Fruit fly (Drosophila melanogaster): ENCODE measurements around the gene sd.

sd gene

DNA sequence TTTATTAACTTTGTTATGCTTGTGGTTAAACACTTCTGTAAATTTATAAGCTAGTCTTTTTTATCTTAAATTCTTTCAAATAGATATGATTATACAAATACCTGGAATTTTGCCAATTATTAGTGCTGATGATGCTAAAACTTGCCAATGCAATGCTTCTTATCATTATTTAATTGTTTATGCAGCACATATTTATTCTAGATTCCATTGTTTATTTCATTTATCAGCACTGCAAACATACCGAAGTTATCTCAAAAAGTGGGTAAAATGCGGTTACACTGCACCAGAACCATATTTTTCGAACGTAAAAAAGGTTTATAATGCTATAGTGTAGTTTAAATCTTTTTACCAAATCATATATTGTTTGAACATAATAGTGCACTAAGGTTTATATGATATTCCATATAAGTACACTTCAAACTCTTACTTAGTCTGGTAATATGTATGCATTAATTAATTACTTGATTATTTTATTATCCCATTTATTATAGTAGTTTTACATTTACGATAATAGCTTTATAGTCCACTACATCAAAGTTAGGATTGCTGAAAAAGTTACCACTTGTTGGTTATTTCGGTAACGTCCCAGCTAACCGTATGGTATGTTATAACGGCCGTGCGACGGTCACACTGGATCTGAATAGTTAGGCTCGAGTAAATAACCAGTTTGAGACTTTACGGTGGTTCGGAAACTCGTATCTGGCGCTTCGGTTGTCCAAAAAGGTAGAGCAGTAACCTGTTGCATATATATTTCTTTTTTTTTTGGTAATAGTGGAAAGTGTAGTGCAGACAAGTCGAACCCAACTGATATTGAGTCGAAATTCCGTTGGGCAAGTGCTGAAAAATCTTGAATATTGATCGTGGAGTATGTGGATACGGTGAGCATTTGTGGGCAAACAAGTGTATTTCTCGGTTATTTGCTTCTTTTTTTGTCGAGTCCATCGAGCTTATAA lies 15.7 kb upstream of the sd start, which contains the start of gene Rhp:
Gene Rhp (plus strand): TSS at position 663 of the 953 bp plus-strand sequence.
- TF ChIP-seq ovo (GFP tag; optimal IDR thresholded peaks at IDR 0.05) (peak; percentile 29), pad (GFP tag; optimal IDR thresholded peaks at IDR 0.05) (peak; percentile 48), cnc (optimal IDR thresholded peaks at IDR 0.05) (no peak), Mnt (GFP tag; optimal IDR thresholded peaks at IDR 0.05) (peak; percentile 47), CG7101 (tag; optimal IDR thresholded peaks at IDR 0.05) (peak; percentile 88), Hr96 (GFP tag; optimal IDR thresholded peaks at IDR 0.05) (no peak), CG7045 (GFP tag; optimal IDR thresholded peaks at IDR 0.05) (peak; percentile 33), Clk (GFP tag; optimal IDR thresholded peaks at IDR 0.05) (no peak), toe (GFP tag; optimal IDR thresholded peaks at IDR 0.05) (no peak), CG1620 (GFP tag; optimal IDR thresholded peaks at IDR 0.05) (peak; percentile 20), kay (GFP tag; ENCODE audit: borderline replicate concordance) (no peak), CG5204 (GFP tag; optimal IDR thresholded peaks at IDR 0.05) (no peak), Crg-1 (GFP tag; optimal IDR thresholded peaks at IDR 0.05) (peak; percentile 51), CG12768 (GFP tag; optimal IDR thresholded peaks at IDR 0.05) (peak; percentile 45), bab1 (GFP tag; optimal IDR thresholded peaks at IDR 0.05) (peak; percentile 24), CG33017 (tag; optimal IDR thresholded peaks at IDR 0.05) (peak; percentile 41), CG11617 (GFP tag; optimal IDR thresholded peaks at IDR 0.05) (peak; percentile 62), tj (GFP tag; optimal IDR thresholded peaks at IDR 0.05) (peak; percentile 68), cic (GFP tag; optimal IDR thresholded peaks at IDR 0.05) (peak; percentile 70), CG14711 (tag; optimal IDR thresholded peaks at IDR 0.05) (peak; percentile 62)

dm6 chrX:15795951-15796443 lies 8.2 kb upstream of the sd start, which contains the start of gene sordd1:
TSS of gene sordd1 (minus strand) at chrX:15796028.
- peak; percentile 34 for TF ChIP-seq toe (GFP tag; optimal IDR thresholded peaks at IDR 0.05)

dm6 chrX:15799085-15799557 lies 5.0 kb upstream of the sd start, which contains the start of the genes sordd2 and CG15602:
TSS of gene sordd2 (minus strand) at chrX:15799162.
TSS of gene CG15602 (plus strand) at chrX:15799426.
- peak; percentile 57 for TF ChIP-seq kay (GFP tag; ENCODE audit: borderline replicate concordance)
- peak; percentile 13 for TF ChIP-seq toe (GFP tag; optimal IDR thresholded peaks at IDR 0.05)

dm6 chrX:15802880-15803650 lies 1.1 kb upstream of the sd start:
- TF ChIP-seq Mnt (GFP tag; optimal IDR thresholded peaks at IDR 0.05) = no peak
- TF ChIP-seq Crg-1 (GFP tag; optimal IDR thresholded peaks at IDR 0.05) = no peak
- no peak for TF ChIP-seq CG33017 (tag; optimal IDR thresholded peaks at IDR 0.05)
- TF ChIP-seq CG12768 (GFP tag; optimal IDR thresholded peaks at IDR 0.05) = no peak
- peak; percentile 34 for TF ChIP-seq CG11617 (GFP tag; optimal IDR thresholded peaks at IDR 0.05)
- TF ChIP-seq CG5204 (GFP tag; optimal IDR thresholded peaks at IDR 0.05) = no peak
- TF ChIP-seq cic (GFP tag; optimal IDR thresholded peaks at IDR 0.05) = no peak
- no peak for TF ChIP-seq tj (GFP tag; optimal IDR thresholded peaks at IDR 0.05)
- peak; percentile 6 for TF ChIP-seq pad (GFP tag; optimal IDR thresholded peaks at IDR 0.05)
- TF ChIP-seq Clk (GFP tag; optimal IDR thresholded peaks at IDR 0.05) = no peak
- no peak for TF ChIP-seq cnc (optimal IDR thresholded peaks at IDR 0.05)
- no peak for TF ChIP-seq CG7045 (GFP tag; optimal IDR thresholded peaks at IDR 0.05)
- TF ChIP-seq bab1 (GFP tag; optimal IDR thresholded peaks at IDR 0.05) = peak; percentile 37
- TF ChIP-seq CG1620 (GFP tag; optimal IDR thresholded peaks at IDR 0.05) = peak; percentile 22
- no peak for TF ChIP-seq kay (GFP tag; ENCODE audit: borderline replicate concordance)
- TF ChIP-seq ovo (GFP tag; optimal IDR thresholded peaks at IDR 0.05) = no peak
- no peak for TF ChIP-seq toe (GFP tag; optimal IDR thresholded peaks at IDR 0.05)
- peak; percentile 54 for TF ChIP-seq CG14711 (tag; optimal IDR thresholded peaks at IDR 0.05)
- TF ChIP-seq Hr96 (GFP tag; optimal IDR thresholded peaks at IDR 0.05) = no peak
- TF ChIP-seq CG7101 (tag; optimal IDR thresholded peaks at IDR 0.05) = peak; percentile 67

DNA sequence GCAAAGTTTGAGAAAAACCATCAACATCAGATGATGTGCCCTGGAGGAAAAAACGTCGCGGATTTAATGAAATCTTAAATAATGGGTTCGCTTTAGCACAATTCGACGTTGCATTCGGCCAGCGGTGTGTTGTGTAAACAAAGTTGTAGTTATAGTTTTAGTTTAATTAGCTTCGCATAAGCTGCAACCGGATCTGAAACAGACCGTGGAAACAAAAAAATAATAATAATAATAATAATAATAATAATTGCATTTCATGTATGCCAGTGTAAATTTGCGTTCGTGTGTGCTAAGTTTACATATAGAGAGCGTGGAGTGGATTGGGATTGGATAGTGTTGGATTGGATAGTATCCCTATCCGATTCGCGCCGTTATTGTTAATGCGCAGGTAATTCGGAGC lies 620 bp downstream of the sd start:
- TF ChIP-seq CG7045 (GFP tag; optimal IDR thresholded peaks at IDR 0.05) = no peak
- no peak for TF ChIP-seq Crg-1 (GFP tag; optimal IDR thresholded peaks at IDR 0.05)
- no peak for TF ChIP-seq pad (GFP tag; optimal IDR thresholded peaks at IDR 0.05)
- TF ChIP-seq CG11617 (GFP tag; optimal IDR thresholded peaks at IDR 0.05) = no peak
- peak; percentile 19 for TF ChIP-seq CG14711 (tag; optimal IDR thresholded peaks at IDR 0.05)

DNA sequence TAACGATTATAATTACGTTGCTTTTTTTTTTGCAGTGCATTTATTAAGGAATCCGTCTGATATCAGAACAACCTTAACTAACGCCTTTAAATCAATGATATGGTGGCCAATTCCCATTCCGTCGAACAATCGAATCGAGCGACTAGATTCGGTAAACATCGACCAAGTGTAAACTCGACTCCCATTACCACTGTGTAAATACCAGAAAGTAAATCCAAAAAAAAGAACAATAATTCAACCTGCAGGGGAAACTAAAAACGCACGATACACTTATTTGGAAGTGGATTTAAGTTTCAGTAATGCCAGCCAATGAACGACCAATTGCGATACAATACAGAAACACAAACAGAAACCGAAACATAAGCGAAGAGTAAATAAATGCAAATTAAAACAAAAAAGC lies 1.4 kb downstream of the sd start:
- no peak for TF ChIP-seq CG1620 (GFP tag; optimal IDR thresholded peaks at IDR 0.05)
- no peak for TF ChIP-seq Clk (GFP tag; optimal IDR thresholded peaks at IDR 0.05)
- no peak for TF ChIP-seq CG7045 (GFP tag; optimal IDR thresholded peaks at IDR 0.05)
- peak; percentile 42 for TF ChIP-seq tj (GFP tag; optimal IDR thresholded peaks at IDR 0.05)
- TF ChIP-seq pad (GFP tag; optimal IDR thresholded peaks at IDR 0.05) = peak; percentile 42
- TF ChIP-seq CG7101 (tag; optimal IDR thresholded peaks at IDR 0.05) = no peak
- no peak for TF ChIP-seq ovo (GFP tag; optimal IDR thresholded peaks at IDR 0.05)

Data from whole organism, adult.